Fruit fly (Drosophila melanogaster) whole organism, embryonic: ENCODE results near the gene CG15473.

Source experiments
- Abd-B ChIP-seq: fragments of 200-800 bp; sonication (Bioruptor generic); optimal IDR thresholded peaks from 2 replicates; lab custom pipeline; 2018; ENCODE audit warnings: missing biosample characterization, mild to moderate bottlenecking, missing genetic modification characterization, moderate library complexity
- BEAF-32 ChIP-seq: fragments of 200-800 bp; sonication (Bioruptor generic); optimal IDR thresholded peaks from 3 replicates; lab custom pipeline; 2017; ENCODE audit warnings: missing biosample characterization, missing genetic modification characterization, mild to moderate bottlenecking, moderate library complexity, missing genetic modification reagents
- BtbVII ChIP-seq: fragments of 200-800 bp; sonication (Bioruptor generic); optimal IDR thresholded peaks from 3 replicates; lab custom pipeline; 2017; ENCODE audit warnings: missing biosample characterization, mild to moderate bottlenecking, missing genetic modification characterization
- CG10321 ChIP-seq: fragments of 200-800 bp; sonication (Bioruptor generic); IDR thresholded peaks from 2 replicates; pipeline ENCODE4 v1.3.6; 2022; ENCODE audit warnings: missing biosample characterization, missing genetic modification characterization
- CG11723 ChIP-seq: fragments of 200-800 bp; sonication (Bioruptor generic); optimal IDR thresholded peaks from 2 replicates; lab custom pipeline; 2017; ENCODE audit warnings: missing biosample characterization, mild to moderate bottlenecking, missing genetic modification characterization
- CG1233 ChIP-seq: fragments of 200-800 bp; sonication (Bioruptor generic); optimal IDR thresholded peaks from 4 replicates; lab custom pipeline; 2018; ENCODE audit warnings: missing biosample characterization, mild to moderate bottlenecking, missing genetic modification characterization
- CG12942 ChIP-seq: fragments of 200-800 bp; sonication (Bioruptor generic); optimal IDR thresholded peaks from 3 replicates; lab custom pipeline; 2016; ENCODE audit warnings: missing biosample characterization, missing genetic modification characterization
- CG14965 ChIP-seq: fragments of 200-800 bp; sonication (Bioruptor generic); optimal IDR thresholded peaks from 2 replicates; lab custom pipeline; 2016; ENCODE audit warnings: missing biosample characterization, missing genetic modification characterization, borderline replicate concordance
- CG15601 ChIP-seq: fragments of 200-800 bp; sonication (Bioruptor generic); optimal IDR thresholded peaks from 3 replicates; lab custom pipeline; 2019; ENCODE audit warnings: missing biosample characterization, mild to moderate bottlenecking, missing genetic modification characterization, moderate library complexity
- CG18599 ChIP-seq: fragments of 200-800 bp; sonication (Bioruptor generic); optimal IDR thresholded peaks from 3 replicates; lab custom pipeline; 2017; ENCODE audit warnings: missing biosample characterization, missing genetic modification characterization, mild to moderate bottlenecking, moderate library complexity, missing genetic modification reagents
- CG2129 ChIP-seq: fragments of 200-800 bp; sonication (Bioruptor generic); IDR thresholded peaks from 2 replicates; pipeline ENCODE4 v1.3.6; 2022; ENCODE audit warnings: missing biosample characterization, missing genetic modification characterization; ENCODE audit not compliant: partially characterized antibody
- CG3065 ChIP-seq: fragments of 200-800 bp; sonication (Bioruptor generic); optimal IDR thresholded peaks from 2 replicates; lab custom pipeline; 2016; ENCODE audit warnings: missing biosample characterization, missing genetic modification characterization
- CG32767 ChIP-seq: fragments of 200-800 bp; sonication (Bioruptor generic); IDR thresholded peaks from 2 replicates; pipeline ENCODE4 v1.3.6; 2022; ENCODE audit warnings: missing biosample characterization, missing genetic modification characterization
- CG4707 ChIP-seq: fragments of 200-800 bp; sonication (Bioruptor generic); optimal IDR thresholded peaks from 2 replicates; lab custom pipeline; 2018; ENCODE audit warnings: missing biosample characterization, mild to moderate bottlenecking, missing genetic modification characterization, moderate library complexity
- CG6654 ChIP-seq: fragments of 200-800 bp; sonication (Bioruptor generic); optimal IDR thresholded peaks from 2 replicates; lab custom pipeline; 2017; ENCODE audit warnings: missing biosample characterization, mild to moderate bottlenecking, missing genetic modification characterization
- CG6791 ChIP-seq: fragments of 200-800 bp; sonication (Bioruptor generic); IDR thresholded peaks from 3 replicates; pipeline ENCODE4 v1.3.6; 2022; ENCODE audit warnings: missing biosample characterization, missing genetic modification characterization; ENCODE audit not compliant: partially characterized antibody
- CG7372 ChIP-seq: fragments of 200-800 bp; sonication (Bioruptor generic); IDR thresholded peaks from 2 replicates; pipeline ENCODE4 v1.3.6; 2022; ENCODE audit warnings: missing biosample characterization, missing genetic modification characterization
- CG7786 ChIP-seq: fragments of 200-800 bp; sonication (Bioruptor generic); optimal IDR thresholded peaks from 2 replicates; lab custom pipeline; 2016; ENCODE audit warnings: missing biosample characterization, missing genetic modification characterization
- CG8388 ChIP-seq: fragments of 200-800 bp; sonication (Bioruptor generic); optimal IDR thresholded peaks from 2 replicates; lab custom pipeline; 2019; ENCODE audit warnings: missing biosample characterization, mild to moderate bottlenecking, missing genetic modification characterization, moderate library complexity
- CG9727 ChIP-seq: fragments of 200-800 bp; sonication (Bioruptor generic); optimal IDR thresholded peaks from 3 replicates; lab custom pipeline; 2017; ENCODE audit warnings: missing biosample characterization, mild to moderate bottlenecking, missing genetic modification characterization
- CkIIα-i1 ChIP-seq: fragments of 200-800 bp; sonication (Bioruptor generic); IDR thresholded peaks from 2 replicates; pipeline ENCODE4 v1.3.6; 2022; ENCODE audit warnings: missing biosample characterization, missing genetic modification characterization
- Dek ChIP-seq: fragments of 200-800 bp; sonication (Bioruptor generic); optimal IDR thresholded peaks from 3 replicates; lab custom pipeline; 2019; ENCODE audit warnings: missing biosample characterization, mild to moderate bottlenecking, missing genetic modification characterization, moderate library complexity
- Fer1 ChIP-seq: fragments of 200-800 bp; sonication (Bioruptor generic); optimal IDR thresholded peaks from 2 replicates; lab custom pipeline; 2017; ENCODE audit warnings: missing biosample characterization, mild to moderate bottlenecking, missing genetic modification characterization
- GATAe ChIP-seq: fragments of 200-800 bp; sonication (Bioruptor generic); conservative IDR thresholded peaks from 2 replicates; pipeline ENCODE4 v1.3.6; 2022; ENCODE audit warnings: missing biosample characterization, missing genetic modification characterization
- Opbp ChIP-seq: fragments of 200-800 bp; sonication (Bioruptor generic); IDR thresholded peaks from 3 replicates; pipeline ENCODE4 v1.3.6; 2022; ENCODE audit warnings: missing biosample characterization, missing genetic modification characterization; ENCODE audit not compliant: partially characterized antibody
- Rx ChIP-seq: fragments of 200-800 bp; sonication (Bioruptor generic); IDR thresholded peaks from 2 replicates; pipeline ENCODE4 v1.3.6; 2022; ENCODE audit warnings: missing biosample characterization, missing genetic modification characterization
- Six4 ChIP-seq: fragments of 200-800 bp; sonication (Bioruptor generic); optimal IDR thresholded peaks from 2 replicates; lab custom pipeline; 2016; ENCODE audit warnings: missing biosample characterization, missing genetic modification characterization
- Sry-β ChIP-seq: fragments of 200-800 bp; sonication (Bioruptor generic); optimal IDR thresholded peaks from 2 replicates; lab custom pipeline; 2018; ENCODE audit warnings: missing biosample characterization, mild to moderate bottlenecking, missing genetic modification characterization, moderate library complexity
- Ssrp ChIP-seq: fragments of 200-800 bp; sonication (Bioruptor generic); optimal IDR thresholded peaks from 2 replicates; lab custom pipeline; 2018; ENCODE audit warnings: missing biosample characterization, mild to moderate bottlenecking, missing genetic modification characterization, moderate library complexity
- YL-1 ChIP-seq: fragments of 200-800 bp; sonication (Bioruptor generic); optimal IDR thresholded peaks from 3 replicates; lab custom pipeline; 2017; ENCODE audit warnings: missing biosample characterization, mild to moderate bottlenecking, missing genetic modification characterization
- bab2 ChIP-seq: fragments of 200-800 bp; sonication (Bioruptor generic); optimal IDR thresholded peaks from 2 replicates; lab custom pipeline; 2016; ENCODE audit warnings: missing biosample characterization, missing genetic modification characterization
- bbx ChIP-seq: fragments of 200-800 bp; sonication (Bioruptor generic); IDR thresholded peaks from 2 replicates; pipeline ENCODE4 v1.3.6; 2022; ENCODE audit warnings: missing biosample characterization, missing genetic modification characterization; ENCODE audit not compliant: partially characterized antibody
- caup ChIP-seq: fragments of 200-800 bp; sonication (Bioruptor generic); optimal IDR thresholded peaks from 3 replicates; lab custom pipeline; 2017; ENCODE audit warnings: missing biosample characterization, mild to moderate bottlenecking, missing genetic modification characterization, moderate library complexity; ENCODE audit not compliant: severe bottlenecking
- disco-r ChIP-seq: fragments of 200-800 bp; sonication (Bioruptor generic); optimal IDR thresholded peaks from 2 replicates; lab custom pipeline; 2016; ENCODE audit warnings: missing biosample characterization, missing genetic modification characterization
- dm ChIP-seq: fragments of 200-800 bp; sonication (Bioruptor generic); optimal IDR thresholded peaks from 3 replicates; lab custom pipeline; 2016; ENCODE audit warnings: missing biosample characterization, missing genetic modification characterization
- emc ChIP-seq: fragments of 200-800 bp; sonication (Bioruptor generic); optimal IDR thresholded peaks from 2 replicates; lab custom pipeline; 2016; ENCODE audit warnings: missing biosample characterization, missing genetic modification characterization
- fd64A ChIP-seq: fragments of 200-800 bp; sonication (Bioruptor generic); optimal IDR thresholded peaks from 3 replicates; lab custom pipeline; 2018; ENCODE audit warnings: missing biosample characterization, mild to moderate bottlenecking, missing genetic modification characterization
- fd96Cb ChIP-seq: fragments of 200-800 bp; sonication (Bioruptor generic); optimal IDR thresholded peaks from 2 replicates; lab custom pipeline; 2018; ENCODE audit warnings: missing biosample characterization, mild to moderate bottlenecking, missing genetic modification characterization, moderate library complexity
- gfzf ChIP-seq: fragments of 200-800 bp; sonication (Bioruptor generic); optimal IDR thresholded peaks from 2 replicates; lab custom pipeline; 2016; ENCODE audit warnings: missing biosample characterization, mild to moderate bottlenecking, missing genetic modification characterization, moderate library complexity
- hth ChIP-seq: fragments of >200 bp; optimal IDR thresholded peaks from 2 replicates; lab custom pipeline; 2017; ENCODE audit warnings: inconsistent platforms
- pfk ChIP-seq: fragments of 200-800 bp; sonication (Bioruptor generic); optimal IDR thresholded peaks from 2 replicates; lab custom pipeline; 2018; ENCODE audit warnings: missing biosample characterization, mild to moderate bottlenecking, missing genetic modification characterization, moderate library complexity
- pita ChIP-seq: fragments of 200-800 bp; sonication (Bioruptor generic); optimal IDR thresholded peaks from 2 replicates; lab custom pipeline; 2017; ENCODE audit warnings: missing biosample characterization, mild to moderate bottlenecking, missing genetic modification characterization
- psq ChIP-seq: fragments of 200-800 bp; sonication (Bioruptor generic); optimal IDR thresholded peaks from 2 replicates; lab custom pipeline; 2017; ENCODE audit warnings: missing biosample characterization, missing genetic modification characterization
- sima ChIP-seq: fragments of 200-800 bp; sonication (Bioruptor generic); optimal IDR thresholded peaks from 2 replicates; lab custom pipeline; 2016; ENCODE audit warnings: missing biosample characterization, missing genetic modification characterization
- tgo ChIP-seq: fragments of 200-800 bp; sonication (Bioruptor generic); IDR thresholded peaks from 3 replicates; pipeline ENCODE4 v1.3.6; 2022; ENCODE audit warnings: missing biosample characterization, missing genetic modification characterization
- tll ChIP-seq, 2 experiments: fragments of 200-800 bp in 1 of 2; fragments of >200 bp in 1 of 2; sonication (Bioruptor generic) in 1 of 2; optimal IDR thresholded peaks; 2 replicates each; lab custom pipeline; 2017 to 2019; ENCODE audit warnings: missing biosample characterization in 2 of 2, missing genetic modification characterization in 2 of 2, mild to moderate bottlenecking in 1 of 2, moderate library complexity in 1 of 2
- trh ChIP-seq: fragments of 200-800 bp; sonication (Bioruptor generic); optimal IDR thresholded peaks from 2 replicates; lab custom pipeline; 2016; ENCODE audit warnings: missing biosample characterization, missing genetic modification characterization
- vnd ChIP-seq: fragments of 200-800 bp; sonication (Bioruptor generic); IDR thresholded peaks from 3 replicates; pipeline ENCODE4 v1.3.6; 2022; ENCODE audit warnings: missing biosample characterization, missing genetic modification characterization; ENCODE audit not compliant: partially characterized antibody
- wor ChIP-seq: fragments of 200-800 bp; sonication (Bioruptor generic); IDR thresholded peaks from 2 replicates; pipeline ENCODE4 v1.3.6; 2022; ENCODE audit warnings: missing biosample characterization, missing genetic modification characterization
- zen2 ChIP-seq: fragments of 200-800 bp; sonication (Bioruptor generic); IDR thresholded peaks from 3 replicates; pipeline ENCODE4 v1.3.6; 2022; ENCODE audit warnings: missing biosample characterization, missing genetic modification characterization; ENCODE audit not compliant: partially characterized antibody

Gene CG15473

dm6 chrX:4686723-4687122, 32.4 kb upstream of the CG15473 start, which contains the start of gene Pp2C1 (continued):
- no peak for TF ChIP-seq CG12942 (GFP tag; lab: Kevin White, UChicago)
- TF ChIP-seq caup = no peak
- TF ChIP-seq fd64A (GFP tag; lab: Kevin White, UChicago) = no peak
- no peak for TF ChIP-seq Fer1 (GFP tag; lab: Kevin White, UChicago)
- no peak for TF ChIP-seq CG14965
- TF ChIP-seq Rx (GFP tag; lab: Robert Waterston, UW) = no peak
- TF ChIP-seq CG11723 (GFP tag; lab: Kevin White, UChicago) = no peak
- no peak for TF ChIP-seq CG7786 (GFP tag; lab: Kevin White, UChicago)
- TF ChIP-seq trh (GFP tag; lab: Kevin White, UChicago) = no peak
- TF ChIP-seq psq (GFP tag; lab: Kevin White, UChicago) = no peak
- TF ChIP-seq disco-r (GFP tag; lab: Kevin White, UChicago) = no peak
- TF ChIP-seq CG32767 (GFP tag; lab: Robert Waterston, UW) = no peak
- no peak for TF ChIP-seq Sry-β (GFP tag; lab: Kevin White, UChicago)
- TF ChIP-seq zen2 = peak; percentile 43; the same call in 1 of the 3 replicates
- no peak for TF ChIP-seq CG8388 (GFP tag; lab: Kevin White, UChicago)
- no peak for TF ChIP-seq YL-1 (GFP tag; lab: Kevin White, UChicago)
- TF ChIP-seq CG7372 (GFP tag; lab: Robert Waterston, UW) = no peak
- TF ChIP-seq Opbp (GFP tag; lab: Robert Waterston, UW) = peak; percentile 90
- peak; percentile 83 for TF ChIP-seq BEAF-32 (GFP tag; lab: Kevin White, UChicago)
- no peak for TF ChIP-seq dm (GFP tag; lab: Kevin White, UChicago)
- TF ChIP-seq CG6791 (GFP tag; lab: Robert Waterston, UW) = peak; percentile 85
- TF ChIP-seq tgo (GFP tag; lab: Robert Waterston, UW) = no peak
- no peak for TF ChIP-seq CkIIα-i1 (GFP tag; lab: Robert Waterston, UW)
- no peak for TF ChIP-seq pfk (GFP tag; lab: Kevin White, UChicago)
- TF ChIP-seq vnd (GFP tag; lab: Robert Waterston, UW) = peak; percentile 70
- TF ChIP-seq Dek (tag; lab: Kevin White, UChicago) = no peak
- TF ChIP-seq gfzf (GFP tag; lab: Kevin White, UChicago) = peak; percentile 77
- TF ChIP-seq sima (GFP tag; lab: Kevin White, UChicago) = no peak
- no peak for TF ChIP-seq CG18599
- TF ChIP-seq CG4707 = no peak
- TF ChIP-seq BtbVII (GFP tag; lab: Kevin White, UChicago) = no peak
- TF ChIP-seq Six4 (GFP tag; lab: Kevin White, UChicago) = no peak
- TF ChIP-seq CG6654 (GFP tag; lab: Kevin White, UChicago) = no peak
- no peak for TF ChIP-seq tll (GFP tag; optimal IDR thresholded peaks at IDR 0.05; lab: Kevin White, UChicago)
- no peak for TF ChIP-seq GATAe (GFP tag; lab: Robert Waterston, UW)
- no peak for TF ChIP-seq wor (GFP tag; lab: Robert Waterston, UW)
- TF ChIP-seq CG1233 (GFP tag; lab: Kevin White, UChicago) = no peak
- TF ChIP-seq Ssrp (tag; lab: Kevin White, UChicago) = no peak
- TF ChIP-seq bab2 (GFP tag; lab: Kevin White, UChicago) = no peak
- no peak for TF ChIP-seq emc (GFP tag; lab: Kevin White, UChicago)
- TF ChIP-seq CG3065 (GFP tag; lab: Kevin White, UChicago) = no peak
- no peak for TF ChIP-seq pita (GFP tag; lab: Kevin White, UChicago)
- TF ChIP-seq CG9727 (GFP tag; lab: Kevin White, UChicago) = no peak
- peak; percentile 40 for TF ChIP-seq CG2129
- no peak for TF ChIP-seq CG15601 (tag; lab: Kevin White, UChicago)
- TF ChIP-seq fd96Cb = no peak
- TF ChIP-seq bbx = peak; percentile 85
- TF ChIP-seq CG10321 = no peak; the same call in 1 of the 2 replicates
- TF ChIP-seq hth (lab: Kevin White, UChicago) = no peak
- no peak for TF ChIP-seq Abd-B (GFP tag; lab: Kevin White, UChicago)
